Fruit fly (Drosophila melanogaster) whole organism, prepupa: ENCODE data around the gene Hacd2.
A peak's percentile ranks its signal among the peaks of the same experiment; 100 is the strongest.

Experiments
- Blimp-1 ChIP-seq: fragments of 200-800 bp; sonication (Bioruptor generic); optimal IDR thresholded peaks from 3 replicates; lab custom pipeline; 2017; ENCODE audit warnings: missing biosample characterization, missing genetic modification characterization, mild to moderate bottlenecking, moderate library complexity, missing genetic modification reagents
- CG10631 ChIP-seq: fragments of 200-800 bp; sonication (Bioruptor generic); optimal IDR thresholded peaks from 2 replicates; lab custom pipeline; 2016; ENCODE audit warnings: missing biosample characterization, missing genetic modification characterization
- CG11294 ChIP-seq: fragments of 200-800 bp; sonication (Bioruptor generic); IDR thresholded peaks from 2 replicates; pipeline ENCODE4 v1.3.6; 2022; ENCODE audit warnings: missing biosample characterization, missing genetic modification characterization
- CG11762 ChIP-seq: fragments of 200-800 bp; sonication (Bioruptor generic); optimal IDR thresholded peaks from 3 replicates; lab custom pipeline; 2016; ENCODE audit warnings: missing biosample characterization, missing genetic modification characterization; ENCODE audit not compliant: insufficient read depth
- CG15336 ChIP-seq: fragments of 200-800 bp; sonication (Bioruptor generic); IDR thresholded peaks from 2 replicates; pipeline ENCODE4 v1.3.6; 2022; ENCODE audit warnings: missing biosample characterization, missing genetic modification characterization
- CG1621 ChIP-seq: fragments of 200-800 bp; sonication (Bioruptor generic); optimal IDR thresholded peaks from 3 replicates; lab custom pipeline; 2018; ENCODE audit warnings: missing biosample characterization, mild to moderate bottlenecking, missing genetic modification characterization
- CG16779 ChIP-seq: fragments of 200-800 bp; sonication (Bioruptor generic); optimal IDR thresholded peaks from 3 replicates; lab custom pipeline; 2017; ENCODE audit warnings: missing biosample characterization, mild to moderate bottlenecking, missing genetic modification characterization
- CG3032 ChIP-seq: fragments of 200-800 bp; optimal IDR thresholded peaks from 2 replicates; lab custom pipeline; 2019; ENCODE audit warnings: missing biosample characterization, mild to moderate bottlenecking, missing genetic modification characterization, moderate library complexity
- CG31627 ChIP-seq: fragments of 200-800 bp; sonication (Bioruptor generic); optimal IDR thresholded peaks from 3 replicates; lab custom pipeline; 2016; ENCODE audit warnings: missing biosample characterization, missing genetic modification characterization
- CG34406 ChIP-seq: fragments of 200-800 bp; sonication (Bioruptor generic); optimal IDR thresholded peaks from 3 replicates; lab custom pipeline; 2016; ENCODE audit warnings: missing biosample characterization, missing genetic modification characterization
- CG3919 ChIP-seq: fragments of 200-800 bp; sonication (Bioruptor generic); optimal IDR thresholded peaks from 3 replicates; lab custom pipeline; 2016; ENCODE audit warnings: missing biosample characterization, missing genetic modification characterization
- CG4318 ChIP-seq: fragments of 200-800 bp; sonication (Bioruptor generic); optimal IDR thresholded peaks from 3 replicates; lab custom pipeline; 2017; ENCODE audit warnings: missing biosample characterization, mild to moderate bottlenecking, missing genetic modification characterization
- CG6163 ChIP-seq: fragments of 200-800 bp; sonication (Bioruptor generic); IDR thresholded peaks from 3 replicates; pipeline ENCODE4 v1.3.6; 2022; ENCODE audit warnings: missing biosample characterization, missing genetic modification characterization
- CG6808 ChIP-seq: fragments of 200-800 bp; sonication (Bioruptor generic); optimal IDR thresholded peaks from 3 replicates; lab custom pipeline; 2017; ENCODE audit warnings: missing biosample characterization, missing genetic modification characterization, mild to moderate bottlenecking, moderate library complexity, missing genetic modification reagents
- CG6854 ChIP-seq: fragments of 200-800 bp; sonication (Bioruptor generic); optimal IDR thresholded peaks from 2 replicates; lab custom pipeline; 2017; ENCODE audit warnings: missing biosample characterization, mild to moderate bottlenecking, missing genetic modification characterization
- CG7368 ChIP-seq: fragments of 200-800 bp; sonication (Bioruptor generic); optimal IDR thresholded peaks from 3 replicates; lab custom pipeline; 2016; ENCODE audit warnings: missing biosample characterization, missing genetic modification characterization
- CG8119 ChIP-seq: fragments of 200-800 bp; sonication (Bioruptor generic); IDR thresholded peaks from 3 replicates; pipeline ENCODE4 v1.3.6; 2022; ENCODE audit warnings: missing biosample characterization, missing genetic modification characterization
- CG8319 ChIP-seq: fragments of 200-800 bp; sonication (Bioruptor generic); optimal IDR thresholded peaks from 3 replicates; lab custom pipeline; 2016; ENCODE audit warnings: missing biosample characterization, missing genetic modification characterization
- CG8632 ChIP-seq: fragments of 200-800 bp; sonication (Bioruptor generic); optimal IDR thresholded peaks from 3 replicates; lab custom pipeline; 2016; ENCODE audit warnings: missing biosample characterization, missing genetic modification characterization
- CG9139 ChIP-seq: fragments of 200-800 bp; sonication (Bioruptor generic); optimal IDR thresholded peaks from 3 replicates; lab custom pipeline; 2017; ENCODE audit warnings: missing biosample characterization, mild to moderate bottlenecking, missing genetic modification characterization
- Eip75B ChIP-seq: fragments of 200-800 bp; sonication (Bioruptor generic); optimal IDR thresholded peaks from 3 replicates; lab custom pipeline; 2016; ENCODE audit warnings: missing biosample characterization, missing genetic modification characterization
- Eip78C ChIP-seq: fragments of 200-800 bp; sonication (Bioruptor generic); peaks from one replicate; lab custom pipeline; 2016; ENCODE audit warnings: missing biosample characterization, missing genetic modification characterization
- Eip93F ChIP-seq: fragments of 200-800 bp; sonication (Bioruptor generic); optimal IDR thresholded peaks from 2 replicates; lab custom pipeline; 2016; ENCODE audit warnings: missing biosample characterization, mild to moderate bottlenecking, missing genetic modification characterization
- Ets96B ChIP-seq: fragments of 200-800 bp; optimal IDR thresholded peaks from 2 replicates; lab custom pipeline; 2019; ENCODE audit warnings: missing biosample characterization, mild to moderate bottlenecking, missing genetic modification characterization, moderate library complexity
- Gug ChIP-seq: fragments of 200-800 bp; sonication (Bioruptor generic); IDR thresholded peaks from 2 replicates; pipeline ENCODE4 v1.3.6; 2022; ENCODE audit warnings: missing biosample characterization, missing genetic modification characterization
- Hr38 ChIP-seq: sonication (Bioruptor generic); optimal IDR thresholded peaks from 2 replicates; lab custom pipeline; 2016; ENCODE audit warnings: missing biosample characterization, missing genetic modification characterization
- Hr39 ChIP-seq: fragments of 200-800 bp; sonication (Bioruptor generic); optimal IDR thresholded peaks from 2 replicates; lab custom pipeline; 2016; ENCODE audit warnings: missing biosample characterization, missing genetic modification characterization
- Met ChIP-seq: fragments of 200-800 bp; sonication (Bioruptor generic); optimal IDR thresholded peaks from 3 replicates; lab custom pipeline; 2016; ENCODE audit warnings: missing biosample characterization, missing genetic modification characterization
- Sox14 ChIP-seq: fragments of 200-800 bp; sonication (Bioruptor generic); optimal IDR thresholded peaks from 3 replicates; lab custom pipeline; 2016; ENCODE audit warnings: missing biosample characterization, missing genetic modification characterization
- achi ChIP-seq: fragments of 200-800 bp; sonication (Bioruptor generic); optimal IDR thresholded peaks from 3 replicates; lab custom pipeline; 2016; ENCODE audit warnings: missing biosample characterization, missing genetic modification characterization
- acj6 ChIP-seq: fragments of 200-800 bp; sonication (Bioruptor generic); optimal IDR thresholded peaks from 3 replicates; lab custom pipeline; 2016; ENCODE audit warnings: missing biosample characterization, missing genetic modification characterization
- cyc ChIP-seq: fragments of 200-800 bp; sonication (Bioruptor generic); optimal IDR thresholded peaks from 3 replicates; lab custom pipeline; 2016; ENCODE audit warnings: missing biosample characterization, missing genetic modification characterization
- dac ChIP-seq: fragments of 200-800 bp; sonication (Bioruptor generic); optimal IDR thresholded peaks from 2 replicates; lab custom pipeline; 2017; ENCODE audit warnings: missing biosample characterization, mild to moderate bottlenecking, missing genetic modification characterization
- dsx ChIP-seq: fragments of 200-800 bp; optimal IDR thresholded peaks from 3 replicates; lab custom pipeline; 2019; ENCODE audit warnings: missing biosample characterization, mild to moderate bottlenecking, missing genetic modification characterization, moderate library complexity; ENCODE audit not compliant: poor library complexity, severe bottlenecking
- eg ChIP-seq: fragments of 200-800 bp; sonication (Bioruptor generic); IDR thresholded peaks from 3 replicates; pipeline ENCODE4 v1.3.6; 2022; ENCODE audit warnings: missing biosample characterization, missing genetic modification characterization
- esn ChIP-seq: fragments of 200-800 bp; sonication (Bioruptor generic); optimal IDR thresholded peaks from 2 replicates; lab custom pipeline; 2016; ENCODE audit warnings: missing biosample characterization, mild to moderate bottlenecking, missing genetic modification characterization, moderate library complexity
- fd59A ChIP-seq: fragments of 200-800 bp; sonication (Bioruptor generic); optimal IDR thresholded peaks from 2 replicates; lab custom pipeline; 2017; ENCODE audit warnings: missing biosample characterization, mild to moderate bottlenecking, missing genetic modification characterization, missing genetic modification reagents
- fd85E ChIP-seq: fragments of 200-800 bp; sonication (Bioruptor generic); optimal IDR thresholded peaks from 3 replicates; lab custom pipeline; 2016; ENCODE audit warnings: missing biosample characterization, missing genetic modification characterization
- lz ChIP-seq: fragments of 200-800 bp; sonication (Bioruptor generic); optimal IDR thresholded peaks from 3 replicates; lab custom pipeline; 2016; ENCODE audit warnings: missing biosample characterization, missing genetic modification characterization
- net ChIP-seq: fragments of 200-800 bp; sonication (Bioruptor generic); optimal IDR thresholded peaks from 3 replicates; lab custom pipeline; 2016; ENCODE audit warnings: missing biosample characterization, missing genetic modification characterization
- pdm3 ChIP-seq: fragments of 200-800 bp; sonication (Bioruptor generic); optimal IDR thresholded peaks from 3 replicates; lab custom pipeline; 2016; ENCODE audit warnings: missing biosample characterization, missing genetic modification characterization
- spab ChIP-seq: fragments of 200-800 bp; sonication (Bioruptor generic); optimal IDR thresholded peaks from 2 replicates; lab custom pipeline; 2017; ENCODE audit warnings: missing biosample characterization, mild to moderate bottlenecking, missing genetic modification characterization, missing genetic modification reagents
- ss ChIP-seq, 2 experiments: fragments of 200-800 bp; sonication (Bioruptor generic); optimal IDR thresholded peaks; 2 replicates in 1 of 2; 3 replicates in 1 of 2; lab custom pipeline; 2017 to 2018; ENCODE audit warnings: mild to moderate bottlenecking in 2 of 2, missing biosample characterization in 2 of 2, missing genetic modification characterization in 2 of 2, moderate library complexity in 1 of 2
- svp ChIP-seq: fragments of 200-800 bp; sonication (Bioruptor generic); peaks from one replicate; lab custom pipeline; 2016; ENCODE audit warnings: missing biosample characterization, missing genetic modification characterization
- vri ChIP-seq: fragments of 200-800 bp; sonication (Bioruptor generic); optimal IDR thresholded peaks from 3 replicates; lab custom pipeline; 2016; ENCODE audit warnings: missing biosample characterization, mild to moderate bottlenecking, missing genetic modification characterization

The Hacd2 gene

dm6 chr2L:13445249-13445846 lies at the start of gene Hacd2:
Gene Hacd2, minus strand, starts transcription at chr2L:13445651.
- no peak for TF ChIP-seq CG6854 (GFP tag; lab: Kevin White, UChicago)
- TF ChIP-seq vri (GFP tag; lab: Kevin White, UChicago), result peak; percentile 4
- TF ChIP-seq dac, result no peak
- TF ChIP-seq pdm3 (GFP tag; lab: Kevin White, UChicago), result no peak
- no peak for TF ChIP-seq Blimp-1 (GFP tag; lab: Kevin White, UChicago)
- TF ChIP-seq CG31627 (GFP tag; lab: Kevin White, UChicago), result peak; percentile 8
- TF ChIP-seq Eip78C (GFP tag; lab: Kevin White, UChicago), result no peak
- TF ChIP-seq acj6 (GFP tag; lab: Kevin White, UChicago), result no peak
- no peak for TF ChIP-seq CG8319
- TF ChIP-seq CG16779, result no peak
- no peak for TF ChIP-seq Eip93F (GFP tag; lab: Kevin White, UChicago)
- peak; percentile 14 for TF ChIP-seq cyc
- TF ChIP-seq CG1621 (tag; lab: Kevin White, UChicago), result no peak
- TF ChIP-seq svp (GFP tag; lab: Kevin White, UChicago), result peak; percentile 87
- no peak for TF ChIP-seq spab (GFP tag; lab: Kevin White, UChicago)
- TF ChIP-seq Met (GFP tag; lab: Kevin White, UChicago), result no peak
- no peak for TF ChIP-seq CG15336 (GFP tag; lab: Robert Waterston, UW)
- no peak for TF ChIP-seq esn (GFP tag; lab: Kevin White, UChicago)
- no peak for TF ChIP-seq CG8632 (GFP tag; lab: Kevin White, UChicago)
- TF ChIP-seq Hr39 (GFP tag; lab: Kevin White, UChicago), result no peak
- peak; percentile 9 for TF ChIP-seq lz (GFP tag; lab: Kevin White, UChicago)
- no peak for TF ChIP-seq Hr38 (GFP tag; lab: Kevin White, UChicago)
- no peak for TF ChIP-seq net (GFP tag; lab: Kevin White, UChicago)
- no peak for TF ChIP-seq CG3032
- TF ChIP-seq dsx (GFP tag; lab: Kevin White, UChicago), result no peak
- no peak for TF ChIP-seq CG6808 (GFP tag; lab: Kevin White, UChicago)
- TF ChIP-seq CG8119 (GFP tag; lab: Robert Waterston, UW), result no peak
- no peak for TF ChIP-seq CG3919
- no peak for TF ChIP-seq Ets96B (tag; lab: Kevin White, UChicago)
- no peak for TF ChIP-seq CG7368
- peak; percentile 53 for TF ChIP-seq Sox14 (GFP tag; lab: Kevin White, UChicago)
- TF ChIP-seq CG10631, result no peak

dm6 chr2L:13482258-13482657 lies 36.8 kb upstream of the Hacd2 start:
- no peak for TF ChIP-seq fd85E (GFP tag; lab: Kevin White, UChicago)
- TF ChIP-seq CG4318 (GFP tag; lab: Kevin White, UChicago), result no peak
- peak; percentile 62 for TF ChIP-seq acj6 (GFP tag; lab: Kevin White, UChicago)
- TF ChIP-seq Blimp-1 (GFP tag; lab: Kevin White, UChicago), result no peak
- TF ChIP-seq CG15336 (GFP tag; lab: Robert Waterston, UW), result no peak
- TF ChIP-seq CG11762 (GFP tag; lab: Kevin White, UChicago), result no peak
- TF ChIP-seq CG6854 (GFP tag; lab: Kevin White, UChicago), result no peak
- no peak for TF ChIP-seq Met (GFP tag; lab: Kevin White, UChicago)
- peak; percentile 25 for TF ChIP-seq CG8632 (GFP tag; lab: Kevin White, UChicago)
- no peak for TF ChIP-seq CG3919
- TF ChIP-seq Hr38 (GFP tag; lab: Kevin White, UChicago), result no peak
- peak; percentile 16 for TF ChIP-seq fd59A (GFP tag; lab: Kevin White, UChicago)
- TF ChIP-seq CG6808 (GFP tag; lab: Kevin White, UChicago), result no peak
- peak; percentile 61; the same call in 1 of the 3 replicates for TF ChIP-seq CG6163 (GFP tag; lab: Robert Waterston, UW)
- peak; percentile 50 for TF ChIP-seq pdm3 (GFP tag; lab: Kevin White, UChicago)
- TF ChIP-seq ss (GFP tag; optimal IDR thresholded peaks at IDR 0.05; lab: Kevin White, UChicago), result no peak
- TF ChIP-seq CG8119 (GFP tag; lab: Robert Waterston, UW), result peak; percentile 59; the same call in 2 of the 3 replicates
- peak; percentile 45 for TF ChIP-seq Hr39 (GFP tag; lab: Kevin White, UChicago)
- peak; percentile 34 for TF ChIP-seq achi
- no peak for TF ChIP-seq Gug (GFP tag; lab: Robert Waterston, UW)
- TF ChIP-seq Ets96B (tag; lab: Kevin White, UChicago), result no peak
- no peak for TF ChIP-seq CG8319
- peak; percentile 18 for TF ChIP-seq spab (GFP tag; lab: Kevin White, UChicago)
- TF ChIP-seq CG34406 (GFP tag; lab: Kevin White, UChicago), result peak; percentile 44
- peak; percentile 14 for TF ChIP-seq vri (GFP tag; lab: Kevin White, UChicago)
- no peak for TF ChIP-seq CG11294
- TF ChIP-seq CG3032, result no peak
- no peak for TF ChIP-seq CG9139 (GFP tag; lab: Kevin White, UChicago)
- TF ChIP-seq dac, result no peak
- TF ChIP-seq dsx (GFP tag; lab: Kevin White, UChicago), result no peak
- no peak for TF ChIP-seq Eip78C (GFP tag; lab: Kevin White, UChicago)
- TF ChIP-seq Eip75B (GFP tag; lab: Kevin White, UChicago), result peak; percentile 52
- TF ChIP-seq svp (GFP tag; lab: Kevin White, UChicago), result peak; percentile 43
- TF ChIP-seq CG7368, result no peak
- no peak for TF ChIP-seq eg (GFP tag; lab: Robert Waterston, UW)
- no peak for TF ChIP-seq Sox14 (GFP tag; lab: Kevin White, UChicago)
- TF ChIP-seq CG1621 (tag; lab: Kevin White, UChicago), result no peak
- TF ChIP-seq Eip93F (GFP tag; lab: Kevin White, UChicago), result no peak
